Worm (Caenorhabditis elegans) whole organism, L1 larva: ENCODE measurements around the gene frpr-3.

Experiments
- C16A3.4 ChIP-seq: fragments of 150-350 bp; optimal IDR thresholded peaks from 2 replicates; lab custom pipeline; 2014; ENCODE audit warnings: missing biosample characterization, missing genetic modification characterization
- C34B4.2 ChIP-seq: sonication (generic microtip); optimal IDR thresholded peaks from 2 replicates; lab custom pipeline; 2017; ENCODE audit warnings: mild to moderate bottlenecking, missing genetic modification characterization, missing compliant biosample characterization
- aha-1 ChIP-seq: fragments of 150-350 bp; optimal IDR thresholded peaks from 2 replicates; lab custom pipeline; 2014; ENCODE audit warnings: missing biosample characterization, missing genetic modification characterization
- alr-1 ChIP-seq: fragments of 200-800 bp; sonication (Bioruptor generic); optimal IDR thresholded peaks from 2 replicates; lab custom pipeline; 2018; ENCODE audit warnings: borderline replicate concordance, mild to moderate bottlenecking, missing genetic modification characterization, missing compliant biosample characterization
- aly-2 ChIP-seq: fragments of 150-350 bp; optimal IDR thresholded peaks from 2 replicates; lab custom pipeline; 2014; ENCODE audit warnings: missing biosample characterization, missing genetic modification characterization
- blmp-1 ChIP-seq: fragments of 150-350 bp; optimal IDR thresholded peaks from 2 replicates; lab custom pipeline; 2014; ENCODE audit warnings: missing biosample characterization, missing genetic modification characterization
- ces-1 ChIP-seq: fragments of 150-350 bp; optimal IDR thresholded peaks from 2 replicates; lab custom pipeline; 2014; ENCODE audit warnings: missing biosample characterization, missing genetic modification reagents, missing genetic modification characterization
- dsc-1 ChIP-seq: sonication (generic microtip); optimal IDR thresholded peaks from 2 replicates; lab custom pipeline; 2016; ENCODE audit warnings: mild to moderate bottlenecking, missing genetic modification characterization, missing compliant biosample characterization
- efl-1 ChIP-seq, 4 experiments: fragments of 150-350 bp; optimal IDR thresholded peaks in 3 of 4; peaks in 1 of 4; 1 replicate in 1 of 4; 2 replicates in 3 of 4; lab custom pipeline; 2014; ENCODE audit warnings: missing biosample characterization in 2 of 4, missing genetic modification characterization in 2 of 4, missing genetic modification reagents in 2 of 4
- fkh-4 ChIP-seq: sonication (generic microtip); optimal IDR thresholded peaks from 2 replicates; lab custom pipeline; 2016; ENCODE audit warnings: missing compliant biosample characterization, missing genetic modification characterization, borderline replicate concordance
- fkh-8 ChIP-seq: sonication (generic microtip); optimal IDR thresholded peaks from 2 replicates; lab custom pipeline; 2016; ENCODE audit warnings: mild to moderate bottlenecking, missing genetic modification characterization, missing compliant biosample characterization
- hlh-17 ChIP-seq: fragments of 200-800 bp; sonication (Bioruptor generic); optimal IDR thresholded peaks from 2 replicates; lab custom pipeline; 2018; ENCODE audit warnings: missing genetic modification characterization, mild to moderate bottlenecking, missing compliant biosample characterization, moderate library complexity, borderline replicate concordance
- hlh-4 ChIP-seq: sonication (generic microtip); optimal IDR thresholded peaks from 2 replicates; lab custom pipeline; 2016; ENCODE audit warnings: mild to moderate bottlenecking, missing genetic modification characterization, missing compliant biosample characterization
- hpl-2 ChIP-seq: fragments of 150-350 bp; optimal IDR thresholded peaks from 2 replicates; lab custom pipeline; 2014; ENCODE audit warnings: missing biosample characterization, missing genetic modification reagents, missing genetic modification characterization
- isw-1 ChIP-seq: fragments of 200-800 bp; sonication (Bioruptor generic); IDR thresholded peaks from 2 replicates; pipeline ENCODE4 v1.3.6; 2022; ENCODE audit warnings: missing genetic modification characterization, missing compliant biosample characterization
- lin-35 ChIP-seq, 2 experiments: fragments of 150-350 bp; optimal IDR thresholded peaks; 2 replicates each; lab custom pipeline; 2014; ENCODE audit warnings: missing biosample characterization in 2 of 2, missing genetic modification characterization in 2 of 2, missing genetic modification reagents in 2 of 2
- lin-39 ChIP-seq: fragments of 150-350 bp; optimal IDR thresholded peaks from 2 replicates; lab custom pipeline; 2014; ENCODE audit warnings: missing biosample characterization, missing genetic modification reagents, missing genetic modification characterization
- lir-3 ChIP-seq: sonication (generic microtip); optimal IDR thresholded peaks from 2 replicates; lab custom pipeline; 2016; ENCODE audit warnings: mild to moderate bottlenecking, missing genetic modification characterization, moderate library complexity, missing compliant biosample characterization; ENCODE audit not compliant: poor library complexity
- lsy-2 ChIP-seq, 2 experiments: fragments of 150-350 bp; optimal IDR thresholded peaks; 2 replicates each; lab custom pipeline; 2014; ENCODE audit warnings: missing biosample characterization in 2 of 2, missing genetic modification characterization in 2 of 2
- nhr-11 ChIP-seq: fragments of 150-350 bp; optimal IDR thresholded peaks from 2 replicates; lab custom pipeline; 2014; ENCODE audit warnings: missing biosample characterization, missing genetic modification characterization
- nhr-19 ChIP-seq: fragments of 200-800 bp; sonication (Bioruptor generic); conservative IDR thresholded peaks from 2 replicates; pipeline ENCODE4 v1.3.6; 2022; ENCODE audit warnings: missing genetic modification characterization, missing compliant biosample characterization
- nhr-76 ChIP-seq: sonication (generic microtip); optimal IDR thresholded peaks from 2 replicates; lab custom pipeline; 2017; ENCODE audit warnings: missing biosample characterization, missing genetic modification characterization
- nhr-77 ChIP-seq: fragments of 150-350 bp; optimal IDR thresholded peaks from 2 replicates; lab custom pipeline; 2014; ENCODE audit warnings: missing biosample characterization, missing genetic modification characterization
- nhr-90 ChIP-seq: sonication (generic microtip); optimal IDR thresholded peaks from 2 replicates; lab custom pipeline; 2016; ENCODE audit warnings: mild to moderate bottlenecking, missing genetic modification characterization, missing compliant biosample characterization; ENCODE audit not compliant: poor library complexity
- pag-3 ChIP-seq: sonication (generic microtip); optimal IDR thresholded peaks from 2 replicates; lab custom pipeline; 2017; ENCODE audit warnings: missing genetic modification characterization, mild to moderate bottlenecking, missing compliant biosample characterization, antibody characterized with exemption, borderline replicate concordance; ENCODE audit not compliant: insufficient read depth
- pax-3 ChIP-seq: fragments of 200-800 bp; sonication (Bioruptor generic); optimal IDR thresholded peaks from 2 replicates; lab custom pipeline; 2018; ENCODE audit warnings: mild to moderate bottlenecking, missing genetic modification characterization, moderate library complexity, missing compliant biosample characterization
- skn-1 ChIP-seq: fragments of 150-350 bp; optimal IDR thresholded peaks from 2 replicates; lab custom pipeline; 2014; ENCODE audit warnings: missing biosample characterization, missing genetic modification characterization
- snpc-4 ChIP-seq: fragments of 150-350 bp; optimal IDR thresholded peaks from 2 replicates; lab custom pipeline; 2014; ENCODE audit warnings: missing biosample characterization, missing genetic modification characterization
- snu-23 ChIP-seq: sonication (generic microtip); optimal IDR thresholded peaks from 2 replicates; lab custom pipeline; 2016; ENCODE audit warnings: missing genetic modification characterization, missing compliant biosample characterization
- sup-37 ChIP-seq: fragments of 200-800 bp; sonication (Bioruptor generic); optimal IDR thresholded peaks from 2 replicates; lab custom pipeline; 2018; ENCODE audit warnings: mild to moderate bottlenecking, missing genetic modification characterization, missing compliant biosample characterization
- swsn-7 ChIP-seq: sonication (generic microtip); optimal IDR thresholded peaks from 2 replicates; lab custom pipeline; 2016; ENCODE audit warnings: missing genetic modification characterization, missing compliant biosample characterization
- unc-130 ChIP-seq: fragments of 150-350 bp; optimal IDR thresholded peaks from 2 replicates; lab custom pipeline; 2017; ENCODE audit warnings: missing biosample characterization, missing genetic modification characterization, inconsistent platforms
- unc-30 ChIP-seq: sonication (generic microtip); optimal IDR thresholded peaks from 2 replicates; lab custom pipeline; 2017; ENCODE audit warnings: missing biosample characterization, missing genetic modification characterization
- unc-62 ChIP-seq: fragments of 150-350 bp; optimal IDR thresholded peaks from 2 replicates; lab custom pipeline; 2014; ENCODE audit warnings: missing biosample characterization, missing genetic modification reagents, missing genetic modification characterization
- vab-15 ChIP-seq: sonication (generic microtip); optimal IDR thresholded peaks from 2 replicates; lab custom pipeline; 2017; ENCODE audit warnings: missing genotype, mild to moderate bottlenecking, missing genetic modification characterization, missing compliant biosample characterization
- xbp-1 ChIP-seq: sonication (generic microtip); optimal IDR thresholded peaks from 2 replicates; lab custom pipeline; 2016; ENCODE audit warnings: missing genetic modification characterization, missing compliant biosample characterization
- zag-1 ChIP-seq: fragments of 150-350 bp; optimal IDR thresholded peaks from 2 replicates; lab custom pipeline; 2014; ENCODE audit warnings: missing biosample characterization, missing genetic modification characterization
- zip-4 ChIP-seq: fragments of 200-800 bp; sonication (Bioruptor generic); optimal IDR thresholded peaks from 2 replicates; lab custom pipeline; 2018; ENCODE audit warnings: mild to moderate bottlenecking, missing genetic modification characterization, moderate library complexity, missing compliant biosample characterization

Gene frpr-3

DNA sequence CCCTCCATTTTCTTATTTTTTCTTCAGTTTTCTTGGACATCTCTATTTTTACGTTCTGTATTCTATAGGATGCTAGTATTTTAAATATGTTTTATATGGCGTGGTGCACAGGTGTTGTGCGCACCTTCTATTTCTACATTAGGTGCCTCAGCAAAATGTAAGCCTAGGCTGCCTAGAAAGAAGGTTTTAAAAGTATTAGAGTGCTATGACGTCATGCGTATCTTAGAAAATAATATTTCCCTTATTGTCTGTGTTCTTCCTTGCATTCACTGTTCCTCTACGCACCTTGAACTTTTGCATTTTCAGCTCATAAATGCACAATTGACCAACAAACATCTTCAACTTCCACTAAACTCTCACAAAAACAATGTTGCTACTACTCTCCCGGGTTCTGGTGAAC, at the start of gene frpr-3:
TSS of gene frpr-3 (plus strand) at position 301 of the 400 bp plus-strand sequence.
- TF ChIP-seq pag-3 (tag; lab: Kevin White, UChicago) (no peak), zag-1 (tag; lab: Kevin White, UChicago) (no peak)

DNA sequence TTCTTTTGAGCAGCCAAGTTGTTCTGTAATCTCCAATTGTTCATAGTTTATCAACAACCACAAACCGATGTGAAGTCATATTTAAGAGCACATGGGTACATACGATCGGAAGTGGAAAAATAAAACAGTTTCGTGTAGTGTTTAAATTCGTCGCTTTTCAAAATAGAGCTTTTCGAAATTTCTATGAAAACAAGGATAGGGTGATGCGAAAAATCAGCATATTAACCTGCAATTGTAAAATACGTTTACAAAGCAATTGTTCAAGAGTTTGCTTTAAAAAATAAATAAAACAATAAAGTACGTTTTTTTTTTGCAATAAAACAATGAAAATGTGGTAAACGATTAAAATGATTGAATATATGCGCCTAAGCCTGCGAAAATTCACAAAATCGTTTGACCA, 49.1 kb upstream of the frpr-3 start, which contains the start of gene ZK105.14:
TSS of gene ZK105.14 (minus strand) at position 101 of the 400 bp plus-strand sequence.
- TF ChIP-seq nhr-11 (tag; lab: Kevin White, UChicago) (no peak), lin-39 (tag; lab: Kevin White, UChicago) (no peak), nhr-90 (no peak), C34B4.2 (no peak), lin-35 (GFP tag; optimal IDR thresholded peaks at IDR 0.05; lab: Kevin White, UChicago) (no peak), blmp-1 (tag; lab: Kevin White, UChicago) (no peak)

DNA sequence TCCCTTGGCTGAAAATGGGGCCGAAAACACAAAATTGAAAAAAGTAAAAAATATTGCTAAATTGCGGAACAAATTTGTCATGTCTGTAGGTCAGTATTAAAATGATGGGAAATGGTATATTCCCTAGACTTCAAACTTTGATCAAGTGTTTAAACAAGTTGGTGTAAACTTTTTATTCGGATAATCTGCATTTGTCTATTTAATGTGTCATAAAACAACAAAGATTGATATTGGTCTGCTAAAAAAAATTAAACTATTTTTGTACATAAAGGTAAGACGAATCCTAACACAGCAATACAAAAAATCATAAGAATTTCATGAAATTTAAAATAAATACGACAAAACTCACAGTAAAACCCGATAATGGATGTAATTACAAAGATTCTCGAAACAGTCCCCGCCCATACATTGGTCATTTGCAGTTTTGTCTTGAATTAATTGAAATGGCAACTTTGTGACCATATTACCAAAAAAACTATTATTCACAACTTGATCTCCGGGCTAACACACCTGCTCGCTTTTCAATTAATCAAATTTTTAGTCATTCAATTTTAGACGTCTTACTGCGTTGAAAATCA, 47.0 kb upstream of the frpr-3 start, which contains the start of the genes ZK105.6 and ZK105.8:
TSS of gene ZK105.6 (minus strand) at position 101 of the 578 bp plus-strand sequence.
TSS of gene ZK105.8 (plus strand) at position 528 of the 578 bp plus-strand sequence.
- TF ChIP-seq pax-3 (tag; lab: Kevin White, UChicago): no peak
- TF ChIP-seq fkh-4: no peak
- no peak for TF ChIP-seq C16A3.4 (tag; lab: Kevin White, UChicago)
- TF ChIP-seq hlh-4: no peak
- TF ChIP-seq isw-1: no peak
- TF ChIP-seq snpc-4 (tag; lab: Kevin White, UChicago): no peak
- no peak for TF ChIP-seq sup-37 (GFP tag; lab: Kevin White, UChicago)
- no peak for TF ChIP-seq unc-130 (tag; lab: Kevin White, UChicago)
- TF ChIP-seq nhr-76: no peak
- no peak for TF ChIP-seq ces-1
- no peak for TF ChIP-seq swsn-7 (tag; lab: Kevin White, UChicago)
- no peak for TF ChIP-seq unc-30 (tag; lab: Kevin White, UChicago)
- no peak for TF ChIP-seq lir-3 (tag; lab: Kevin White, UChicago)
- TF ChIP-seq aha-1 (tag; lab: Kevin White, UChicago): no peak
- TF ChIP-seq nhr-77 (tag; lab: Kevin White, UChicago): no peak
- no peak for TF ChIP-seq hlh-17 (GFP tag; lab: Kevin White, UChicago)
- TF ChIP-seq, all 84 proteins: peak for 0

DNA sequence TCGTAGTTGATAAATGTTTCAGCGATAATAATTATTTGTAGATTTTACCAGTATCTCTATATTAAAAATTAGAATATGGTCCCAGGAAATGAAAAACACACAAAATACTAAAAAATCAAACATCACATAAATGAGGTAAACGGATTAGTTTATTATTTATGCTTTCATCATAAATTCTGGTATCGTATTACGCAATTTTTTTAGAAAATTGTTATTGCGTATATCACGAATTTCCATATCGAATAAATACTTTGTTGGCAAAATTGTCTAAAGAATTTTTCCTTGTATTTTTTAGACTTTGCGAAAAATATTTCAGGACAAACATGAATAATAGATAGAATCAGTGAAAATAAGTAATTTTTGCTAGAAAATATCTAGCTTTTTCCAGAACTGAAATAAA, 44.9 kb upstream of the frpr-3 start:
- TF ChIP-seq lin-39 (tag; lab: Kevin White, UChicago): no peak
- no peak for TF ChIP-seq efl-1 (optimal IDR thresholded peaks at IDR 0.05; lab: Kevin White, UChicago)
- no peak for TF ChIP-seq efl-1 (GFP tag; optimal IDR thresholded peaks at IDR 0.05 in 1 of 2; lab: Kevin White, UChicago)
- TF ChIP-seq nhr-19 (GFP tag; lab: Robert Waterston, UW): no peak
- TF ChIP-seq fkh-8 (tag; lab: Kevin White, UChicago): no peak
- TF ChIP-seq xbp-1 (tag; lab: Kevin White, UChicago): no peak
- TF ChIP-seq lsy-2 (tag; optimal IDR thresholded peaks at IDR 0.05; lab: Kevin White, UChicago): no peak
- TF ChIP-seq unc-62 (GFP tag; lab: Kevin White, UChicago): no peak
- TF ChIP-seq dsc-1 (tag; lab: Kevin White, UChicago): no peak
- TF ChIP-seq C16A3.4 (tag; lab: Kevin White, UChicago): no peak
- TF ChIP-seq alr-1 (tag; lab: Kevin White, UChicago): no peak
- no peak for TF ChIP-seq aly-2 (tag; lab: Kevin White, UChicago)
- TF ChIP-seq zip-4 (GFP tag; lab: Kevin White, UChicago): no peak
- no peak for TF ChIP-seq vab-15 (tag; lab: Kevin White, UChicago)
- TF ChIP-seq hpl-2 (GFP tag; lab: Kevin White, UChicago): no peak
- TF ChIP-seq nhr-77 (tag; lab: Kevin White, UChicago): no peak
- no peak for TF ChIP-seq swsn-7 (tag; lab: Kevin White, UChicago)
- TF ChIP-seq skn-1: no peak
- no peak for TF ChIP-seq nhr-90
- no peak for TF ChIP-seq snu-23 (GFP tag; lab: Kevin White, UChicago)
- no peak for TF ChIP-seq sup-37 (GFP tag; lab: Kevin White, UChicago)
- TF ChIP-seq, all 84 proteins: peak for 0
